Fruit fly (Drosophila melanogaster) whole organism, adult: ENCODE results near the gene CG31636.
A peak's percentile ranks its signal among the peaks of the same experiment; 100 is the strongest.

ENCODE experiments used
- CG11617 ChIP-seq: fragments of 200-800 bp; sonication (Bioruptor generic); optimal IDR thresholded peaks from 2 replicates; lab custom pipeline; 2017; ENCODE audit warnings: mild to moderate bottlenecking, missing biosample characterization, missing genetic modification reagents, missing genetic modification characterization
- CG12768 ChIP-seq: fragments of 200-800 bp; sonication (Bioruptor generic); optimal IDR thresholded peaks from 2 replicates; lab custom pipeline; 2017; ENCODE audit warnings: missing biosample characterization, missing genetic modification characterization, mild to moderate bottlenecking, moderate library complexity, missing genetic modification reagents
- CG14711 ChIP-seq: fragments of 200-800 bp; sonication (Bioruptor generic); optimal IDR thresholded peaks from 2 replicates; lab custom pipeline; 2018; ENCODE audit warnings: missing biosample characterization, mild to moderate bottlenecking, missing genetic modification characterization, moderate library complexity
- CG1620 ChIP-seq: fragments of 200-800 bp; sonication (Bioruptor generic); optimal IDR thresholded peaks from 2 replicates; lab custom pipeline; 2016; ENCODE audit warnings: missing biosample characterization, missing genetic modification characterization
- CG33017 ChIP-seq: fragments of 200-800 bp; sonication (Bioruptor generic); optimal IDR thresholded peaks from 2 replicates; lab custom pipeline; 2018; ENCODE audit warnings: missing biosample characterization, mild to moderate bottlenecking, missing genetic modification characterization, moderate library complexity
- CG5204 ChIP-seq: fragments of 200-800 bp; sonication (Bioruptor generic); optimal IDR thresholded peaks from 2 replicates; lab custom pipeline; 2016; ENCODE audit warnings: missing biosample characterization, missing genetic modification characterization
- CG7045 ChIP-seq: fragments of 200-800 bp; sonication (Bioruptor generic); optimal IDR thresholded peaks from 2 replicates; lab custom pipeline; 2017; ENCODE audit warnings: missing biosample characterization, mild to moderate bottlenecking, missing genetic modification characterization
- CG7101 ChIP-seq: fragments of 200-800 bp; sonication (Bioruptor generic); optimal IDR thresholded peaks from 2 replicates; lab custom pipeline; 2018; ENCODE audit warnings: missing biosample characterization, mild to moderate bottlenecking, missing genetic modification characterization, moderate library complexity
- Clk ChIP-seq: fragments of 200-800 bp; sonication (Bioruptor generic); optimal IDR thresholded peaks from 2 replicates; lab custom pipeline; 2017; ENCODE audit warnings: missing biosample characterization, missing genetic modification characterization
- Crg-1 ChIP-seq: fragments of 200-800 bp; sonication (Bioruptor generic); optimal IDR thresholded peaks from 2 replicates; lab custom pipeline; 2016; ENCODE audit warnings: missing biosample characterization, missing genetic modification characterization
- Hr96 ChIP-seq: fragments of 200-800 bp; sonication (Bioruptor generic); optimal IDR thresholded peaks from 2 replicates; lab custom pipeline; 2016; ENCODE audit warnings: missing biosample characterization, missing genetic modification characterization
- Mnt ChIP-seq: fragments of 200-800 bp; sonication (Bioruptor generic); optimal IDR thresholded peaks from 2 replicates; lab custom pipeline; 2016; ENCODE audit warnings: missing biosample characterization, mild to moderate bottlenecking, missing genetic modification characterization
- bab1 ChIP-seq: fragments of 200-800 bp; sonication (Bioruptor generic); optimal IDR thresholded peaks from 3 replicates; lab custom pipeline; 2019; ENCODE audit warnings: missing biosample characterization, mild to moderate bottlenecking, missing genetic modification characterization, moderate library complexity
- cic ChIP-seq: fragments of 200-800 bp; sonication (Bioruptor generic); optimal IDR thresholded peaks from 2 replicates; lab custom pipeline; 2017; ENCODE audit warnings: missing biosample characterization, mild to moderate bottlenecking, missing genetic modification characterization, moderate library complexity
- cnc ChIP-seq, 2 experiments: fragments of >200 bp; optimal IDR thresholded peaks; 2 replicates each; lab custom pipeline; 2017
- kay ChIP-seq: fragments of 200-800 bp; sonication (Bioruptor generic); peaks from one replicate; lab custom pipeline; 2016; ENCODE audit warnings: missing biosample characterization, missing genetic modification characterization, borderline replicate concordance
- ovo ChIP-seq: fragments of 200-800 bp; sonication (Bioruptor generic); optimal IDR thresholded peaks from 2 replicates; lab custom pipeline; 2016; ENCODE audit warnings: missing biosample characterization, missing genetic modification characterization
- pad ChIP-seq: fragments of 200-800 bp; sonication (Bioruptor generic); optimal IDR thresholded peaks from 3 replicates; lab custom pipeline; 2017; ENCODE audit warnings: missing biosample characterization, missing genetic modification characterization, mild to moderate bottlenecking, moderate library complexity, missing genetic modification reagents
- tj ChIP-seq: fragments of 200-800 bp; sonication (Bioruptor generic); optimal IDR thresholded peaks from 3 replicates; lab custom pipeline; 2017; ENCODE audit warnings: missing biosample characterization, mild to moderate bottlenecking, missing genetic modification characterization, moderate library complexity
- toe ChIP-seq: fragments of 200-800 bp; sonication (Bioruptor generic); optimal IDR thresholded peaks from 2 replicates; lab custom pipeline; 2016; ENCODE audit warnings: missing biosample characterization, missing genetic modification characterization

CG31636 gene

dm6 chr2L:6663562-6664051 lies 5.7 kb upstream of the CG31636 start, which contains the start of the genes CG13771, CG34310 and cup:
TSS of gene CG13771 (minus strand) at chr2L:6663612.
TSS of gene CG34310 (plus strand) at chr2L:6663664.
TSS of gene cup (plus strand) at chr2L:6663664.
- TF ChIP-seq kay (GFP tag; lab: Kevin White, UChicago): no peak
- TF ChIP-seq CG7101: no peak
- no peak for TF ChIP-seq cic
- no peak for TF ChIP-seq CG11617 (GFP tag; lab: Kevin White, UChicago)
- TF ChIP-seq ovo (GFP tag; lab: Kevin White, UChicago): peak; percentile 43
- no peak for TF ChIP-seq tj

DNA sequence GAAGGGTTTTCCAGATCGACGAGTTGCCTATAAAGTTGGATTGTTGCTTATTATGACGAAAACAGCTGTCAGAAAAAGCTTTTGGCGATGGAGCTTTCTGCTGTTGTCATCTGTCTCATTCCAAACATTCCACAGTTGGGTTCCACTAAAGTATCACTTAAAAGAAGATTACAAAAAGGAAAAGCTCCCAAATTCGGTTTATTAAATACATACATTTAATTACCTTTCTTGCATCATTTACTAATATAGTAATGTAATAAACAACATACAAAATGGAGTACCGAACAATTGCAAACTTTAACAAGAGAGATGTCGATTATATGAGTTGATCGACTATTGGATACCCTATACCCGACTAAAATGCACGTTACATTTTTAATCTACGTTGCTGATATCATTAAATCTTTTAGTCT lies 1.7 kb downstream of the CG31636 start, which contains the start of gene CG31633:
TSS of gene CG31633 (minus strand) at position 58 of the 413 bp plus-strand sequence.
- TF ChIP-seq CG11617 (GFP tag; lab: Kevin White, UChicago): no peak
- no peak for TF ChIP-seq CG1620 (GFP tag; lab: Kevin White, UChicago)
- TF ChIP-seq toe (GFP tag; lab: Kevin White, UChicago): no peak

- TF ChIP-seq toe (GFP tag; lab: Kevin White, UChicago): no peak
- TF ChIP-seq CG1620 (GFP tag; lab: Kevin White, UChicago): peak; percentile 8
- TF ChIP-seq CG7101: peak; percentile 32
- TF ChIP-seq bab1 (GFP tag; lab: Kevin White, UChicago): peak; percentile 46
- TF ChIP-seq tj: peak; percentile 98
- TF ChIP-seq cic: peak; percentile 0
- TF ChIP-seq cnc (optimal IDR thresholded peaks at IDR 0.05; lab: Kevin White, UChicago): no peak
- TF ChIP-seq CG7045: peak; percentile 10
- TF ChIP-seq Hr96: no peak
- TF ChIP-seq CG12768 (GFP tag; lab: Kevin White, UChicago): no peak
- no peak for TF ChIP-seq CG5204
- TF ChIP-seq Mnt (GFP tag; lab: Kevin White, UChicago): no peak
- no peak for TF ChIP-seq CG11617 (GFP tag; lab: Kevin White, UChicago)
- TF ChIP-seq CG33017 (tag; lab: Kevin White, UChicago): no peak
- no peak for TF ChIP-seq ovo (GFP tag; lab: Kevin White, UChicago)
- no peak for TF ChIP-seq Clk (GFP tag; lab: Kevin White, UChicago)
- peak; percentile 60 for TF ChIP-seq CG14711 (tag; lab: Kevin White, UChicago)
- TF ChIP-seq kay (GFP tag; lab: Kevin White, UChicago): no peak
- no peak for TF ChIP-seq Crg-1 (GFP tag; lab: Kevin White, UChicago)
- TF ChIP-seq pad (GFP tag; lab: Kevin White, UChicago): peak; percentile 9
Measured at dm6 chr2L:6649085-6649754, 8.7 kb downstream of the CG31636 start, which contains the start of the genes CG31635 and Tango1. TSS of gene CG31635 (minus strand) at chr2L:6649114. TSS of gene Tango1 (plus strand) at chr2L:6649388.

- TF ChIP-seq bab1 (GFP tag; lab: Kevin White, UChicago) (peak; percentile 91), CG5204 (no peak), cnc (optimal IDR thresholded peaks at IDR 0.05; lab: Kevin White, UChicago) (no peak), Mnt (GFP tag; lab: Kevin White, UChicago) (peak; percentile 83), CG7045 (peak; percentile 97), CG33017 (tag; lab: Kevin White, UChicago) (peak; percentile 93), CG7101 (peak; percentile 92), CG1620 (GFP tag; lab: Kevin White, UChicago) (peak; percentile 82), CG11617 (GFP tag; lab: Kevin White, UChicago) (peak; percentile 95), tj (peak; percentile 79), CG12768 (GFP tag; lab: Kevin White, UChicago) (peak; percentile 94), ovo (GFP tag; lab: Kevin White, UChicago) (peak; percentile 88), pad (GFP tag; lab: Kevin White, UChicago) (peak; percentile 78), kay (GFP tag; lab: Kevin White, UChicago) (no peak), cic (peak; percentile 64), CG14711 (tag; lab: Kevin White, UChicago) (peak; percentile 85), Hr96 (no peak), toe (GFP tag; lab: Kevin White, UChicago) (no peak), Clk (GFP tag; lab: Kevin White, UChicago) (peak; percentile 88), Crg-1 (GFP tag; lab: Kevin White, UChicago) (peak; percentile 91)
Measured at dm6 chr2L:6648163-6648628, 9.8 kb downstream of the CG31636 start.

DNA sequence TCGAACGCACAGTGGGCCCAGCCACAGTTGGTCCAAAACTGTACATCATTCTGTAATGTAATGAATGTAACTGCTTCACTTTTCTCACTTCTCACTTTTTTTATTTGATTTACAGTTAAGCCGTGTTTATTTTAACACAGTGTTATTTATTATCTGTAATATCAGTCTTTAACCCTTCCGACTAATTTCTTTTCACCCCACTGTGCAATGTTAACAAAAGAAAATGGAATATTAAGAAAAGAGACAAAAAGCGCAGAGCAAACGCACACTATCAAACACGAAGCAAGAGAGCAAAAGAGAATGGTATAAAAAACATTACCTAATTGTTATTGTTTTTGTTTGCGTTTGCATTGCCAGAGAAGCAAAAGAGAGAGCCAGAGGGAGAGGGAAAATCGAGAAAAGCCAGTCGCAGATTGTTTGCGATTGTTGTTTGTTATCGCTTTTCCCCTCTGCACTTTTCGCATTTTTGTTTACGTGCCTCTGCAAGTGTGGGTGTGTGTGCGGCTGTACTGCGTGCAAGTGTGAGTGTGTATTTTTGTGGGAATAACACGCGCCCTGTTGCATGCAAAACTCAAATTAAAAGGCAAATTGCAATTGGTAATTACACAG lies 10.7 kb downstream of the CG31636 start:
- TF ChIP-seq toe (GFP tag; lab: Kevin White, UChicago) (no peak), ovo (GFP tag; lab: Kevin White, UChicago) (peak; percentile 88), Mnt (GFP tag; lab: Kevin White, UChicago) (peak; percentile 69), CG7101 (peak; percentile 95), CG7045 (peak; percentile 91), CG12768 (GFP tag; lab: Kevin White, UChicago) (peak; percentile 90), kay (GFP tag; lab: Kevin White, UChicago) (peak; percentile 98), bab1 (GFP tag; lab: Kevin White, UChicago) (peak; percentile 86), CG33017 (tag; lab: Kevin White, UChicago) (peak; percentile 94), pad (GFP tag; lab: Kevin White, UChicago) (peak; percentile 69), CG1620 (GFP tag; lab: Kevin White, UChicago) (peak; percentile 84), CG14711 (tag; lab: Kevin White, UChicago) (peak; percentile 90), cnc (optimal IDR thresholded peaks at IDR 0.05; lab: Kevin White, UChicago) (no peak), Clk (GFP tag; lab: Kevin White, UChicago) (peak; percentile 82), Crg-1 (GFP tag; lab: Kevin White, UChicago) (peak; percentile 79), CG11617 (GFP tag; lab: Kevin White, UChicago) (peak; percentile 93), cic (peak; percentile 84), tj (peak; percentile 82), CG5204 (peak; percentile 92), Hr96 (peak; percentile 90)
